Worm (Caenorhabditis elegans): ENCODE data around the gene H12C20.7.

- TF ChIP-seq ztf-11 (tag; optimal IDR thresholded peaks at IDR 0.05) (no peak), zip-8 (tag; optimal IDR thresholded peaks at IDR 0.05) (no peak), blmp-1 (tag; optimal IDR thresholded peaks at IDR 0.05) (no peak), elt-3 (tag; optimal IDR thresholded peaks at IDR 0.05) (no peak)
These were observed 44.0 kb downstream of the H12C20.7 start for ce11 chrV:11528633-11529327.

Data from whole organism, mixed stage, embryonic.